Worm (Caenorhabditis elegans) whole organism, early embryonic: Measurements from ENCODE around the gene his-8.
"Not testable (repeated sequence)": the region's sequence is repeated elsewhere in the genome, so short reads cannot be mapped to it uniquely, and the experiment has no call there.

ENCODE experiments used
- B0310.2 ChIP-seq: sonication (generic microtip); optimal IDR thresholded peaks from 2 replicates; lab custom pipeline; 2016; ENCODE audit warnings: mild to moderate bottlenecking, missing genetic modification characterization, missing compliant biosample characterization
- F13C5.2 ChIP-seq: sonication (generic microtip); optimal IDR thresholded peaks from 2 replicates; lab custom pipeline; 2017; ENCODE audit warnings: mild to moderate bottlenecking, missing genetic modification characterization, inconsistent platforms, missing compliant biosample characterization
- aly-1 ChIP-seq: sonication (generic microtip); optimal IDR thresholded peaks from 2 replicates; lab custom pipeline; 2016; ENCODE audit warnings: missing genetic modification characterization, missing compliant biosample characterization
- ama-1 ChIP-seq: fragments of 150-350 bp; optimal IDR thresholded peaks from 2 replicates; lab custom pipeline; 2014
- ceh-13 ChIP-seq: fragments of 200-800 bp; sonication (Bioruptor generic); optimal IDR thresholded peaks from 2 replicates; lab custom pipeline; 2018; ENCODE audit warnings: mild to moderate bottlenecking, missing genetic modification characterization, missing compliant biosample characterization
- ceh-36 ChIP-seq: sonication (generic microtip); optimal IDR thresholded peaks from 2 replicates; lab custom pipeline; 2016; ENCODE audit warnings: missing genetic modification characterization, inconsistent platforms, missing compliant biosample characterization
- ets-7 ChIP-seq: sonication (generic microtip); optimal IDR thresholded peaks from 2 replicates; lab custom pipeline; 2016; ENCODE audit warnings: missing genotype, missing genetic modification characterization, missing compliant biosample characterization
- flt-1 ChIP-seq: fragments of 200-800 bp; sonication (Bioruptor generic); IDR thresholded peaks from 2 replicates; pipeline ENCODE4 v1.3.6; 2022; ENCODE audit warnings: missing genetic modification characterization, missing compliant biosample characterization
- hmbx-1 ChIP-seq: sonication (generic microtip); optimal IDR thresholded peaks from 2 replicates; lab custom pipeline; 2016; ENCODE audit warnings: mild to moderate bottlenecking, missing genetic modification characterization, missing compliant biosample characterization
- hmg-4 ChIP-seq: fragments of 200-800 bp; sonication (Bioruptor generic); optimal IDR thresholded peaks from 2 replicates; lab custom pipeline; 2018; ENCODE audit warnings: mild to moderate bottlenecking, missing genetic modification characterization, missing compliant biosample characterization
- hnd-1 ChIP-seq: sonication (generic microtip); optimal IDR thresholded peaks from 2 replicates; lab custom pipeline; 2016; ENCODE audit warnings: missing genetic modification characterization, missing compliant biosample characterization
- pes-1 ChIP-seq: fragments of 200-800 bp; sonication (Bioruptor generic); IDR thresholded peaks from 2 replicates; pipeline ENCODE4 v1.3.6; 2022; ENCODE audit warnings: missing genetic modification reagents, missing genetic modification characterization, missing compliant biosample characterization
- scrt-1 ChIP-seq: fragments of 200-800 bp; sonication (Bioruptor generic); IDR thresholded peaks from 2 replicates; pipeline ENCODE4 v1.3.6; 2022; ENCODE audit warnings: missing genetic modification characterization, missing compliant biosample characterization
- sea-1 ChIP-seq: fragments of 200-800 bp; sonication (Bioruptor generic); conservative IDR thresholded peaks from 2 replicates; pipeline ENCODE4 v1.3.6; 2022; ENCODE audit warnings: missing genetic modification characterization, missing compliant biosample characterization
- tbx-11 ChIP-seq: fragments of 200-800 bp; sonication (Bioruptor generic); IDR thresholded peaks from 2 replicates; pipeline ENCODE4 v1.3.6; 2022; ENCODE audit warnings: missing genetic modification characterization, missing compliant biosample characterization
- tbx-37 ChIP-seq: fragments of 200-800 bp; sonication (Bioruptor generic); conservative IDR thresholded peaks from 2 replicates; pipeline ENCODE4 v1.3.6; 2022; ENCODE audit warnings: missing genetic modification reagents, missing genetic modification characterization, missing compliant biosample characterization
- tra-4 ChIP-seq: sonication (generic microtip); optimal IDR thresholded peaks from 2 replicates; lab custom pipeline; 2017; ENCODE audit warnings: missing genetic modification characterization, missing compliant biosample characterization

The his-8 gene

ce11 chrV:8533067-8533466 is at the start of gene his-8, which contains the start of gene his-7:
Gene his-8, minus strand, starts transcription at chrV:8533086.
Gene his-7, plus strand, starts transcription at chrV:8533379.
- TF ChIP-seq tbx-11 (GFP tag; lab: Robert Waterston, UW): peak; percentile 14; the same call in 1 of the 2 replicates
- peak; percentile 54; the same call in 1 of the 2 replicates for TF ChIP-seq sea-1 (GFP tag; lab: Robert Waterston, UW)

ce11 chrV:8580961-8581360 is 48.1 kb upstream of the his-8 start, which contains the start of gene C10B5.1:
Gene C10B5.1, plus strand, starts transcription at chrV:8581261.
- TF ChIP-seq B0310.2 (tag; lab: Kevin White, UChicago) (no peak), flt-1 (GFP tag; lab: Robert Waterston, UW) (no peak), ets-7 (tag; lab: Kevin White, UChicago) (no peak), F13C5.2 (tag; lab: Kevin White, UChicago) (no peak), scrt-1 (GFP tag; lab: Robert Waterston, UW) (no peak), hnd-1 (no peak), aly-1 (tag; lab: Kevin White, UChicago) (no peak), tbx-37 (GFP tag; lab: Robert Waterston, UW) (no peak)

- not testable (repeated sequence) for TF ChIP-seq tra-4; hnd-1; ceh-36 (tag; lab: Kevin White, UChicago)
Measured at ce11 chrV:8574762-8575161, 41.9 kb upstream of the his-8 start, which contains the start of gene F25G6.1. Gene F25G6.1, plus strand, starts transcription at chrV:8575062.

ce11 chrV:8569841-8570361 is 37.0 kb upstream of the his-8 start, which contains the start of the genes F25G6.9 and symk-1:
Gene F25G6.9, minus strand, starts transcription at chrV:8570000.
Gene symk-1, plus strand, starts transcription at chrV:8570311.
- TF ChIP-seq B0310.2 (tag; lab: Kevin White, UChicago) (no peak), pes-1 (no peak), tra-4 (no peak), F13C5.2 (tag; lab: Kevin White, UChicago) (no peak), ceh-36 (tag; lab: Kevin White, UChicago) (no peak), ceh-13 (GFP tag; lab: Kevin White, UChicago) (no peak), hmg-4 (GFP tag; lab: Kevin White, UChicago) (no peak), sea-1 (GFP tag; lab: Robert Waterston, UW) (no peak), ets-7 (tag; lab: Kevin White, UChicago) (no peak), ama-1 (no peak), hmbx-1 (tag; lab: Kevin White, UChicago) (no peak), tbx-11 (GFP tag; lab: Robert Waterston, UW) (no peak), tbx-37 (GFP tag; lab: Robert Waterston, UW) (no peak)

- no peak for TF ChIP-seq tbx-37 (GFP tag; lab: Robert Waterston, UW)
- TF ChIP-seq ama-1: no peak
- TF ChIP-seq aly-1 (tag; lab: Kevin White, UChicago): no peak
- no peak for TF ChIP-seq hmg-4 (GFP tag; lab: Kevin White, UChicago)
- no peak for TF ChIP-seq tbx-11 (GFP tag; lab: Robert Waterston, UW)
- TF ChIP-seq pes-1: no peak
- no peak for TF ChIP-seq B0310.2 (tag; lab: Kevin White, UChicago)
- TF ChIP-seq flt-1 (GFP tag; lab: Robert Waterston, UW): no peak
- no peak for TF ChIP-seq tra-4
- TF ChIP-seq hnd-1: no peak
- TF ChIP-seq sea-1 (GFP tag; lab: Robert Waterston, UW): no peak
Measured at ce11 chrV:8569172-8569571, 36.3 kb upstream of the his-8 start.

- TF ChIP-seq pes-1: no peak
Measured at ce11 chrV:8565075-8565474, 32.2 kb upstream of the his-8 start, which contains the start of gene F25G6.8. Gene F25G6.8, minus strand, starts transcription at chrV:8565175.

- TF ChIP-seq tbx-11 (GFP tag; lab: Robert Waterston, UW) (no peak), tbx-37 (GFP tag; lab: Robert Waterston, UW) (no peak), hnd-1 (no peak), scrt-1 (GFP tag; lab: Robert Waterston, UW) (no peak), B0310.2 (tag; lab: Kevin White, UChicago) (no peak), ceh-36 (tag; lab: Kevin White, UChicago) (no peak), tra-4 (no peak), hmbx-1 (tag; lab: Kevin White, UChicago) (no peak), ets-7 (tag; lab: Kevin White, UChicago) (no peak), flt-1 (GFP tag; lab: Robert Waterston, UW) (no peak), aly-1 (tag; lab: Kevin White, UChicago) (no peak), ama-1 (no peak), sea-1 (GFP tag; lab: Robert Waterston, UW) (no peak), F13C5.2 (tag; lab: Kevin White, UChicago) (no peak), pes-1 (no peak)
Measured at ce11 chrV:8560916-8561315, 28.0 kb upstream of the his-8 start, which contains the start of gene acr-16. Gene acr-16, plus strand, starts transcription at chrV:8561216.

ce11 chrV:8555955-8556354 is 23.1 kb upstream of the his-8 start:
- no peak for TF ChIP-seq aly-1 (tag; lab: Kevin White, UChicago)
- TF ChIP-seq hmbx-1 (tag; lab: Kevin White, UChicago): no peak
- TF ChIP-seq pes-1: no peak
- TF ChIP-seq F13C5.2 (tag; lab: Kevin White, UChicago): no peak
- TF ChIP-seq ceh-36 (tag; lab: Kevin White, UChicago): no peak
- TF ChIP-seq tbx-11 (GFP tag; lab: Robert Waterston, UW): no peak
- TF ChIP-seq flt-1 (GFP tag; lab: Robert Waterston, UW): no peak
